Worm (Caenorhabditis elegans) whole organism, early embryonic: Measurements from ENCODE around the gene F52B11.5.

ENCODE experiments used
- aly-1 ChIP-seq: sonication (generic microtip); optimal IDR thresholded peaks from 2 replicates; lab custom pipeline; 2016; ENCODE audit warnings: missing genetic modification characterization, missing compliant biosample characterization
- ama-1 ChIP-seq: fragments of 150-350 bp; optimal IDR thresholded peaks from 2 replicates; lab custom pipeline; 2014
- flt-1 ChIP-seq: fragments of 200-800 bp; sonication (Bioruptor generic); IDR thresholded peaks from 2 replicates; pipeline ENCODE4 v1.3.6; 2022; ENCODE audit warnings: missing genetic modification characterization, missing compliant biosample characterization

DNA sequence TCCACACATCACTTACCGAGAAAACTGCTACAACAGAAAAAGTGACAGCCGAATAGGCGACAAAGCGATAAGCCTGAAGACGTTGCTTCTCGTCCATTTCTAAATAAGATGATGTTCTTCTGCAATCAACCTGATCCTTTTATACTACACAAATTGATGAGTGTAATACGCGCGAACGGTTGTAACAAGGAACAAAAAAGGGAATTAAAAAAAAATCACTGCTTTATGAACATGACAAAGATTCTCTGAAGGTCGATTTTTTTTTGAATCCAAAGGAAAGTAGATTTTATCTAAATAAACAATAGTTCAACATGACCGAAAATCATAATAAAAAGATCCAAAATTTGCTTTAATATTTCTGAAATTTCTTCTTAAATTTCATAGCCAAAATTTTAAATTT lies 3.8 kb downstream of the F52B11.5 start, which contains the start of gene col-133:
- TF ChIP-seq ama-1 (lab: Kevin White, UChicago) (no peak), flt-1 (GFP tag; lab: Robert Waterston, UW) (no peak), aly-1 (tag; lab: Kevin White, UChicago) (no peak)
